Fruit fly (Drosophila melanogaster) whole organism, embryonic: Measurements from ENCODE around the gene Mpc1.

Experiments used
- ATbp ChIP-seq: fragments of 200-800 bp; sonication (Bioruptor generic); optimal IDR thresholded peaks from 2 replicates; lab custom pipeline; 2017; ENCODE audit warnings: missing biosample characterization, mild to moderate bottlenecking, missing genetic modification characterization, missing genetic modification reagents
- Aef1 ChIP-seq: fragments of 200-800 bp; sonication (Bioruptor generic); IDR thresholded peaks from 3 replicates; pipeline ENCODE4 v1.3.6; 2022; ENCODE audit warnings: missing biosample characterization, missing genetic modification characterization
- BtbVII ChIP-seq: fragments of 200-800 bp; sonication (Bioruptor generic); optimal IDR thresholded peaks from 3 replicates; lab custom pipeline; 2017; ENCODE audit warnings: missing biosample characterization, mild to moderate bottlenecking, missing genetic modification characterization
- CG11695 ChIP-seq: fragments of 200-800 bp; sonication (Bioruptor generic); IDR thresholded peaks from 3 replicates; pipeline ENCODE4 v1.3.6; 2022; ENCODE audit warnings: missing biosample characterization, missing genetic modification characterization
- CG12236 ChIP-seq: fragments of 200-800 bp; sonication (Bioruptor generic); optimal IDR thresholded peaks from 2 replicates; lab custom pipeline; 2016; ENCODE audit warnings: missing biosample characterization, missing genetic modification characterization
- CG12744 ChIP-seq: fragments of 200-800 bp; sonication (Bioruptor generic); optimal IDR thresholded peaks from 2 replicates; lab custom pipeline; 2016; ENCODE audit warnings: missing biosample characterization, missing genetic modification characterization
- CG14667 ChIP-seq: fragments of 200-800 bp; sonication (Bioruptor generic); IDR thresholded peaks from 2 replicates; pipeline ENCODE4 v1.3.6; 2022; ENCODE audit warnings: missing biosample characterization, missing genetic modification characterization
- CG16815 ChIP-seq: fragments of 200-800 bp; sonication (Bioruptor generic); optimal IDR thresholded peaks from 3 replicates; lab custom pipeline; 2017; ENCODE audit warnings: missing biosample characterization, mild to moderate bottlenecking, missing genetic modification characterization
- CG17361 ChIP-seq: fragments of 200-800 bp; sonication (Bioruptor generic); IDR thresholded peaks from 3 replicates; pipeline ENCODE4 v1.3.6; 2022; ENCODE audit warnings: missing biosample characterization, missing genetic modification characterization
- CG18599 ChIP-seq: fragments of 200-800 bp; sonication (Bioruptor generic); optimal IDR thresholded peaks from 3 replicates; lab custom pipeline; 2017; ENCODE audit warnings: missing biosample characterization, missing genetic modification characterization, mild to moderate bottlenecking, moderate library complexity, missing genetic modification reagents
- CG18764 ChIP-seq: fragments of 200-800 bp; sonication (Bioruptor generic); optimal IDR thresholded peaks from 3 replicates; lab custom pipeline; 2016; ENCODE audit warnings: missing biosample characterization, missing genetic modification characterization
- CG2889 ChIP-seq: fragments of 200-800 bp; sonication (Bioruptor generic); IDR thresholded peaks from 3 replicates; pipeline ENCODE4 v1.3.6; 2022; ENCODE audit warnings: missing biosample characterization, missing genetic modification characterization
- CG30020 ChIP-seq: fragments of 200-800 bp; optimal IDR thresholded peaks from 2 replicates; lab custom pipeline; 2019; ENCODE audit warnings: missing biosample characterization, mild to moderate bottlenecking, missing genetic modification characterization, moderate library complexity
- CG31441 ChIP-seq: fragments of 200-800 bp; sonication (Bioruptor generic); IDR thresholded peaks from 2 replicates; pipeline ENCODE4 v1.3.6; 2022; ENCODE audit warnings: missing biosample characterization, missing genetic modification characterization
- CG3726 ChIP-seq: fragments of 200-800 bp; sonication (Bioruptor generic); IDR thresholded peaks from 3 replicates; pipeline ENCODE4, ENCODE4 v1.3.6; 2022; ENCODE audit warnings: missing biosample characterization, missing genetic modification characterization
- CG3838 ChIP-seq: fragments of 200-800 bp; sonication (Bioruptor generic); optimal IDR thresholded peaks from 3 replicates; lab custom pipeline; 2016; ENCODE audit warnings: missing biosample characterization, missing genetic modification characterization
- CG5245 ChIP-seq: fragments of 200-800 bp; sonication (Bioruptor generic); optimal IDR thresholded peaks from 3 replicates; lab custom pipeline; 2016; ENCODE audit warnings: missing biosample characterization, missing genetic modification characterization
- CG7271 ChIP-seq: fragments of 200-800 bp; sonication (Bioruptor generic); optimal IDR thresholded peaks from 2 replicates; lab custom pipeline; 2018; ENCODE audit warnings: missing biosample characterization, mild to moderate bottlenecking, missing genetic modification characterization, moderate library complexity
- CG7928 ChIP-seq: fragments of 200-800 bp; sonication (Bioruptor generic); optimal IDR thresholded peaks from 2 replicates; lab custom pipeline; 2017; ENCODE audit warnings: missing biosample characterization, mild to moderate bottlenecking, missing genetic modification characterization
- CHES-1-like ChIP-seq: fragments of 200-800 bp; sonication (Bioruptor generic); optimal IDR thresholded peaks from 2 replicates; lab custom pipeline; 2016; ENCODE audit warnings: missing biosample characterization, missing genetic modification characterization
- Dbx ChIP-seq: fragments of 200-800 bp; sonication (Bioruptor generic); IDR thresholded peaks from 3 replicates; pipeline ENCODE4 v1.3.6; 2022; ENCODE audit warnings: missing biosample characterization, missing genetic modification characterization
- Deaf1 ChIP-seq: fragments of 200-800 bp; optimal IDR thresholded peaks from 3 replicates; lab custom pipeline; 2019; ENCODE audit warnings: missing biosample characterization, mild to moderate bottlenecking, missing genetic modification characterization, moderate library complexity
- Ets65A ChIP-seq: fragments of 200-800 bp; sonication (Bioruptor generic); peaks from one replicate; lab custom pipeline; 2016; ENCODE audit warnings: missing biosample characterization, missing genetic modification characterization
- Fer2 ChIP-seq: fragments of 200-800 bp; sonication (Bioruptor generic); optimal IDR thresholded peaks from 2 replicates; lab custom pipeline; 2018; ENCODE audit warnings: missing biosample characterization, mild to moderate bottlenecking, missing genetic modification characterization, moderate library complexity
- HmgD ChIP-seq: fragments of 200-800 bp; sonication (Bioruptor generic); optimal IDR thresholded peaks from 3 replicates; lab custom pipeline; 2016; ENCODE audit warnings: missing biosample characterization, missing genetic modification characterization
- Nf-YB ChIP-seq: fragments of 200-800 bp; sonication (Bioruptor generic); optimal IDR thresholded peaks from 3 replicates; lab custom pipeline; 2019; ENCODE audit warnings: missing biosample characterization, mild to moderate bottlenecking, missing genetic modification characterization, moderate library complexity
- Ravus ChIP-seq: fragments of 200-800 bp; sonication (Bioruptor generic); IDR thresholded peaks from 2 replicates; pipeline ENCODE4 v1.3.6; 2022; ENCODE audit warnings: missing biosample characterization, missing genetic modification characterization
- Scr ChIP-seq: fragments of 200-800 bp; sonication (Bioruptor generic); IDR thresholded peaks from 2 replicates; pipeline ENCODE4 v1.3.6; 2022; ENCODE audit warnings: missing biosample characterization, missing genetic modification characterization; ENCODE audit not compliant: partially characterized antibody
- bbx ChIP-seq: fragments of 200-800 bp; sonication (Bioruptor generic); IDR thresholded peaks from 2 replicates; pipeline ENCODE4 v1.3.6; 2022; ENCODE audit warnings: missing biosample characterization, missing genetic modification characterization; ENCODE audit not compliant: partially characterized antibody
- bcd ChIP-seq: fragments of 200-800 bp; sonication (Bioruptor generic); optimal IDR thresholded peaks from 2 replicates; lab custom pipeline; 2017; ENCODE audit warnings: missing biosample characterization, mild to moderate bottlenecking, missing genetic modification characterization
- btn ChIP-seq: fragments of 200-800 bp; sonication (Bioruptor generic); optimal IDR thresholded peaks from 2 replicates; lab custom pipeline; 2016; ENCODE audit warnings: missing biosample characterization, missing genetic modification characterization
- chinmo ChIP-seq: fragments of 200-800 bp; sonication (Bioruptor generic); IDR thresholded peaks from 4 replicates; pipeline ENCODE4 v1.3.6; 2022; ENCODE audit warnings: missing biosample characterization, missing genetic modification characterization; ENCODE audit not compliant: partially characterized antibody
- chn ChIP-seq: fragments of 200-800 bp; sonication (Bioruptor generic); optimal IDR thresholded peaks from 2 replicates; lab custom pipeline; 2016; ENCODE audit warnings: missing biosample characterization, missing genetic modification characterization
- fd64A ChIP-seq: fragments of 200-800 bp; sonication (Bioruptor generic); optimal IDR thresholded peaks from 3 replicates; lab custom pipeline; 2018; ENCODE audit warnings: missing biosample characterization, mild to moderate bottlenecking, missing genetic modification characterization
- ftz-f1 ChIP-seq: fragments of 200-800 bp; sonication (Bioruptor generic); optimal IDR thresholded peaks from 2 replicates; lab custom pipeline; 2016; ENCODE audit warnings: missing biosample characterization, missing genetic modification characterization
- fu2 ChIP-seq: fragments of 200-800 bp; sonication (Bioruptor generic); optimal IDR thresholded peaks from 2 replicates; lab custom pipeline; 2016; ENCODE audit warnings: missing biosample characterization, missing genetic modification characterization
- grau ChIP-seq: fragments of 200-800 bp; optimal IDR thresholded peaks from 3 replicates; lab custom pipeline; 2019; ENCODE audit warnings: missing biosample characterization, mild to moderate bottlenecking, missing genetic modification characterization, moderate library complexity
- insv ChIP-seq, 2 experiments: fragments of 200-800 bp; sonication (Bioruptor generic); optimal IDR thresholded peaks; 3 replicates each; lab custom pipeline; 2016 to 2018; ENCODE audit warnings: missing biosample characterization in 2 of 2, missing genetic modification characterization in 2 of 2
- klu ChIP-seq: fragments of 200-800 bp; sonication (Bioruptor generic); IDR thresholded peaks from 2 replicates; pipeline ENCODE4 v1.3.6; 2022; ENCODE audit warnings: missing biosample characterization, missing genetic modification characterization
- knrl ChIP-seq: fragments of 200-800 bp; sonication (Bioruptor generic); IDR thresholded peaks from 3 replicates; pipeline ENCODE4 v1.3.6; 2022; ENCODE audit warnings: missing biosample characterization, missing genetic modification characterization; ENCODE audit not compliant: partially characterized antibody
- lab ChIP-seq: fragments of 200-800 bp; sonication (Bioruptor generic); optimal IDR thresholded peaks from 3 replicates; lab custom pipeline; 2017; ENCODE audit warnings: missing biosample characterization, missing genetic modification characterization, mild to moderate bottlenecking, moderate library complexity, missing genetic modification reagents
- mld ChIP-seq: fragments of 200-800 bp; sonication (Bioruptor generic); IDR thresholded peaks from 3 replicates; pipeline ENCODE4 v1.3.6; 2022; ENCODE audit warnings: missing biosample characterization, missing genetic modification characterization; ENCODE audit not compliant: partially characterized antibody
- p53 ChIP-seq: fragments of 200-800 bp; sonication (Bioruptor generic); optimal IDR thresholded peaks from 2 replicates; lab custom pipeline; 2016; ENCODE audit warnings: missing biosample characterization, missing genetic modification characterization
- peb ChIP-seq: fragments of 200-800 bp; sonication (Bioruptor generic); IDR thresholded peaks from 2 replicates; pipeline ENCODE4 v1.3.6; 2022; ENCODE audit warnings: missing biosample characterization, missing genetic modification characterization
- pum ChIP-seq: fragments of 200-800 bp; sonication (Bioruptor generic); optimal IDR thresholded peaks from 2 replicates; lab custom pipeline; 2016; ENCODE audit warnings: missing biosample characterization, missing genetic modification characterization
- sisA ChIP-seq: fragments of 200-800 bp; sonication (Bioruptor generic); IDR thresholded peaks from 2 replicates; pipeline ENCODE4 v1.3.6; 2022; ENCODE audit warnings: missing biosample characterization, missing genetic modification characterization
- vfl ChIP-seq: fragments of 200-800 bp; sonication (Bioruptor generic); optimal IDR thresholded peaks from 2 replicates; lab custom pipeline; 2016; ENCODE audit warnings: missing biosample characterization, missing genetic modification characterization
- zf30C ChIP-seq: fragments of 200-800 bp; sonication (Bioruptor generic); optimal IDR thresholded peaks from 3 replicates; lab custom pipeline; 2018; ENCODE audit warnings: missing biosample characterization, mild to moderate bottlenecking, missing genetic modification characterization

Gene Mpc1

DNA sequence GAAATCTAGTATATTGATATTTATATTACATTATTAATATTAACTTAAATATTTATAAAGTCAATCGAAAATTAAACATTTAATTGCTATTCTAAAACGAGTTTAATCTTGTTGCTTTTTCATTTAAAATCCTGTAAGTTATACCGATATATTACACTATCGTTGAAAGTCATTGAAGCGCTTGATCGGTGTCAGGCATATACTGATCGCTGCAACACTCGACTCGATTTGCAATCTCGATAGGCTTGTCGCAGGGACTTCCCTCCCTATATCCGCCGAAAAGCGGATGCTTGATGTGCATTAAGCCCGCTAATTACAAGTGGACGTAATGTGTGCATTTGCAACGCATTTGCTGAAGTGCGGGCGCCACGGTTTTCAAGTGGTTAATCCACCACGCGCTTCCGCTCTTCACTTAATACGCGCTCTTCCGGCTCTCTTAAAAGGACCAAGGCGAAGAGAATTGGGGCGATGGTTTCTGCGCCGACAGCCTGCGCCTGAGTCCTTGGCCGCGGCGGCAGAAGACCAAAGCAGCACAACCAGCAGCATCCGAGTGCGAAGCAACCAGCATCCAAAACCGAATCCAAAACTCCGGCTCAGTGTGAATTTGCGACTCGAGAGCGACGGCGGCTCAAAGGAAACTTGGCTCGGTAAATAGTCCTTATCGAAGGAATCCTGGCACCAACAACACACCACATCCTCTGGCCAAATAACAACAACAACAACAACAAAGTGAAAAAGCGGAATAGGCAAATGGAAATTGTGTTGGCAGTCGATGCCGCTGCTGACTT lies 653 bp upstream of the Mpc1 start, which contains the start of gene CG42613 (continued):
- TF ChIP-seq CG3838 (GFP tag; lab: Kevin White, UChicago) = no peak
- TF ChIP-seq HmgD = peak; percentile 52
- no peak for TF ChIP-seq CHES-1-like (GFP tag; lab: Kevin White, UChicago)
- TF ChIP-seq ftz-f1 (GFP tag; lab: Kevin White, UChicago) = no peak
- peak; percentile 58 for TF ChIP-seq CG12236 (GFP tag; lab: Kevin White, UChicago)
- TF ChIP-seq CG31441 = peak; percentile 68
- peak; percentile 40 for TF ChIP-seq CG30020 (tag; lab: Kevin White, UChicago)
- no peak for TF ChIP-seq Ravus
- 0 out of 4 replicates have a peak, but pooled peaks have one; percentile 48 for TF ChIP-seq chinmo (GFP tag; lab: Robert Waterston, UW)
- TF ChIP-seq CG12744 (GFP tag; lab: Kevin White, UChicago) = peak; percentile 59
- peak; percentile 75 for TF ChIP-seq bbx (GFP tag; lab: Robert Waterston, UW)
- peak; percentile 28; the same call in 1 of the 2 replicates for TF ChIP-seq klu (GFP tag; lab: Robert Waterston, UW)
- TF ChIP-seq chn (GFP tag; lab: Kevin White, UChicago) = no peak
- peak; percentile 28 for TF ChIP-seq grau (tag; lab: Kevin White, UChicago)
- TF ChIP-seq Nf-YB (GFP tag; lab: Kevin White, UChicago) = no peak
- no peak for TF ChIP-seq btn (GFP tag; lab: Kevin White, UChicago)
- TF ChIP-seq fd64A (GFP tag; lab: Kevin White, UChicago) = peak; percentile 80
- TF ChIP-seq Scr (GFP tag; lab: Robert Waterston, UW) = peak; percentile 57
- TF ChIP-seq CG5245 (GFP tag; lab: Kevin White, UChicago) = peak; percentile 61
- TF ChIP-seq CG14667 = no peak
- no peak for TF ChIP-seq zf30C (GFP tag; lab: Kevin White, UChicago)
- peak; percentile 35 for TF ChIP-seq Fer2 (tag; lab: Kevin White, UChicago)
- peak in 1 of 2 experiments; percentile 37 for TF ChIP-seq insv (GFP tag; optimal IDR thresholded peaks at IDR 0.05; lab: Kevin White, UChicago)
- TF ChIP-seq knrl = no peak
- TF ChIP-seq Aef1 = peak; percentile 53; the same call in 2 of the 3 replicates
- peak; percentile 14 for TF ChIP-seq CG18599
- no peak for TF ChIP-seq fu2 (GFP tag; lab: Kevin White, UChicago)
- peak; percentile 42; the same call in 1 of the 2 replicates for TF ChIP-seq peb (GFP tag; lab: Robert Waterston, UW)
- peak; percentile 75 for TF ChIP-seq CG18764 (GFP tag; lab: Kevin White, UChicago)
- TF ChIP-seq bcd = peak; percentile 86
- peak; percentile 49; the same call in 2 of the 3 replicates for TF ChIP-seq Dbx (GFP tag; lab: Robert Waterston, UW)
- TF ChIP-seq ATbp (GFP tag; lab: Kevin White, UChicago) = peak; percentile 77
- TF ChIP-seq Ets65A (GFP tag; lab: Kevin White, UChicago) = peak; percentile 92
- TF ChIP-seq p53 (GFP tag; lab: Kevin White, UChicago) = peak; percentile 50
- 0 out of 3 replicates have a peak, but pooled peaks have one; percentile 58 for TF ChIP-seq CG3726 (GFP tag; lab: Robert Waterston, UW)
- TF ChIP-seq CG16815 (GFP tag; lab: Kevin White, UChicago) = peak; percentile 45
- 0 out of 3 replicates have a peak, but pooled peaks have one; percentile 37 for TF ChIP-seq CG2889 (GFP tag; lab: Robert Waterston, UW)
- TF ChIP-seq Deaf1 = peak; percentile 72
- peak; percentile 16 for TF ChIP-seq pum
- peak; percentile 25; the same call in 1 of the 3 replicates for TF ChIP-seq mld (GFP tag; lab: Robert Waterston, UW)
- TF ChIP-seq CG7271 (tag; lab: Kevin White, UChicago) = peak; percentile 89
- peak; percentile 49 for TF ChIP-seq sisA (GFP tag; lab: Robert Waterston, UW)
- TF ChIP-seq BtbVII = peak; percentile 71
- 0 out of 3 replicates have a peak, but pooled peaks have one; percentile 23 for TF ChIP-seq CG11695 (GFP tag; lab: Robert Waterston, UW)
- peak; percentile 68; the same call in 2 of the 3 replicates for TF ChIP-seq CG17361 (GFP tag; lab: Robert Waterston, UW)
- no peak for TF ChIP-seq vfl (GFP tag; lab: Kevin White, UChicago)
- TF ChIP-seq CG7928 (GFP tag; lab: Kevin White, UChicago) = peak; percentile 23
- peak; percentile 81 for TF ChIP-seq lab (GFP tag; lab: Kevin White, UChicago)
